Worm (Caenorhabditis elegans) whole organism, L4 larva: Measurements from ENCODE around the gene twk-44.
A peak's percentile ranks its signal among the peaks of the same experiment; 100 is the strongest.

ENCODE experiments used
- F49E8.2 ChIP-seq: sonication (generic microtip); optimal IDR thresholded peaks from 2 replicates; lab custom pipeline; 2016; ENCODE audit warnings: missing compliant biosample characterization, mild to moderate bottlenecking, missing genetic modification characterization, borderline replicate concordance
- T20F7.1 ChIP-seq: fragments of 200-800 bp; sonication (Bioruptor generic); optimal IDR thresholded peaks from 2 replicates; lab custom pipeline; 2018; ENCODE audit warnings: mild to moderate bottlenecking, missing genetic modification characterization, missing compliant biosample characterization
- T26A8.4 ChIP-seq: fragments of 200-800 bp; sonication (Bioruptor generic); IDR thresholded peaks from 2 replicates; pipeline ENCODE4 v1.3.6; 2022; ENCODE audit warnings: missing genetic modification characterization, missing compliant biosample characterization
- Y48G9A.11 ChIP-seq: fragments of 200-800 bp; sonication (Bioruptor generic); IDR thresholded peaks from 2 replicates; pipeline ENCODE4 v1.3.6; 2022; ENCODE audit warnings: missing genetic modification reagents, missing genetic modification characterization, missing compliant biosample characterization
- ama-1 ChIP-seq: fragments of 150-350 bp; optimal IDR thresholded peaks from 2 replicates; lab custom pipeline; 2014; ENCODE audit warnings: inconsistent platforms, mixed read lengths
- arid-1 ChIP-seq: fragments of 200-800 bp; sonication (Bioruptor generic); conservative IDR thresholded peaks from 2 replicates; pipeline ENCODE4 v1.3.6; 2022; ENCODE audit warnings: missing genetic modification reagents, missing genetic modification characterization, missing compliant biosample characterization
- ceh-82 ChIP-seq: sonication (generic microtip); optimal IDR thresholded peaks from 2 replicates; lab custom pipeline; 2017; ENCODE audit warnings: missing biosample characterization, missing genetic modification characterization
- cey-2 ChIP-seq: sonication (generic microtip); optimal IDR thresholded peaks from 3 replicates; lab custom pipeline; 2017; ENCODE audit warnings: missing genetic modification characterization, mild to moderate bottlenecking, missing compliant biosample characterization, antibody characterized with exemption, borderline replicate concordance; ENCODE audit not compliant: insufficient read depth
- dmd-6 ChIP-seq: fragments of 200-800 bp; sonication (Bioruptor generic); IDR thresholded peaks from 2 replicates; pipeline ENCODE4 v1.3.6; 2022; ENCODE audit warnings: missing genetic modification reagents, missing genetic modification characterization, missing compliant biosample characterization
- duxl-1 ChIP-seq: sonication (generic microtip); optimal IDR thresholded peaks from 2 replicates; lab custom pipeline; 2016; ENCODE audit warnings: mild to moderate bottlenecking, missing genetic modification characterization, moderate library complexity, missing compliant biosample characterization; ENCODE audit not compliant: poor library complexity
- egl-43 ChIP-seq: fragments of 200-800 bp; sonication (Bioruptor generic); IDR thresholded peaks from 2 replicates; pipeline ENCODE4 v1.3.6; 2022; ENCODE audit warnings: missing genetic modification reagents, missing genetic modification characterization, missing compliant biosample characterization
- gei-8 ChIP-seq: fragments of 200-800 bp; sonication (Bioruptor generic); optimal IDR thresholded peaks from 2 replicates; lab custom pipeline; 2018; ENCODE audit warnings: mild to moderate bottlenecking, missing genetic modification characterization, missing compliant biosample characterization
- hif-1 ChIP-seq, 2 experiments: sonication (generic microtip); optimal IDR thresholded peaks; 2 replicates each; lab custom pipeline; 2016 to 2017; ENCODE audit warnings: missing compliant biosample characterization in 2 of 2, missing genetic modification characterization in 2 of 2, missing genetic modification reagents in 2 of 2, missing genotype in 2 of 2, mild to moderate bottlenecking in 1 of 2
- hlh-30 ChIP-seq: sonication (generic microtip); optimal IDR thresholded peaks from 2 replicates; lab custom pipeline; 2017; ENCODE audit warnings: antibody characterized with exemption, mild to moderate bottlenecking, missing genetic modification characterization, missing compliant biosample characterization; ENCODE audit not compliant: insufficient read depth
- jun-1 ChIP-seq: fragments of 150-350 bp; optimal IDR thresholded peaks from 2 replicates; lab custom pipeline; 2014; ENCODE audit warnings: missing biosample characterization, missing genetic modification reagents, missing genetic modification characterization
- lin-1 ChIP-seq: fragments of 200-800 bp; sonication (Bioruptor generic); IDR thresholded peaks from 2 replicates; pipeline ENCODE4 v1.3.6; 2022; ENCODE audit warnings: missing genetic modification reagents, missing genetic modification characterization, missing compliant biosample characterization
- lin-29 ChIP-seq: fragments of 200-800 bp; sonication (Bioruptor generic); IDR thresholded peaks from 2 replicates; pipeline ENCODE4 v1.3.6; 2022; ENCODE audit warnings: missing genetic modification reagents, missing genetic modification characterization, missing compliant biosample characterization
- lin-38 ChIP-seq: fragments of 200-800 bp; sonication (Bioruptor generic); IDR thresholded peaks from 2 replicates; pipeline ENCODE4 v1.3.6; 2022; ENCODE audit warnings: missing genetic modification reagents, missing genetic modification characterization, missing compliant biosample characterization
- lsy-2 ChIP-seq, 2 experiments: fragments of 150-350 bp in 1 of 2; sonication (generic microtip) in 1 of 2; optimal IDR thresholded peaks; 2 replicates each; lab custom pipeline; 2014 to 2017; ENCODE audit warnings: missing biosample characterization in 2 of 2, missing genetic modification characterization in 2 of 2
- madf-5 ChIP-seq, 2 experiments: fragments of 200-800 bp; sonication (Bioruptor generic); IDR thresholded peaks; 2 replicates each; pipeline ENCODE4 v1.3.6; 2022; ENCODE audit warnings: missing compliant biosample characterization in 2 of 2, missing genetic modification characterization in 2 of 2
- mdt-29 ChIP-seq: fragments of 200-800 bp; sonication (Bioruptor generic); IDR thresholded peaks from 2 replicates; pipeline ENCODE4 v1.3.6; 2022; ENCODE audit warnings: missing genetic modification reagents, missing genetic modification characterization, missing compliant biosample characterization
- mes-2 ChIP-seq: sonication (generic microtip); optimal IDR thresholded peaks from 2 replicates; lab custom pipeline; 2016; ENCODE audit warnings: missing genotype, mild to moderate bottlenecking, missing genetic modification characterization, missing compliant biosample characterization; ENCODE audit not compliant: poor library complexity, severe bottlenecking
- mxl-3 ChIP-seq: fragments of 200-800 bp; sonication (Bioruptor generic); optimal IDR thresholded peaks from 2 replicates; lab custom pipeline; 2018; ENCODE audit warnings: mild to moderate bottlenecking, missing genetic modification characterization, missing compliant biosample characterization
- nhr-11 ChIP-seq: fragments of 150-350 bp; optimal IDR thresholded peaks from 2 replicates; lab custom pipeline; 2014; ENCODE audit warnings: missing biosample characterization, missing genetic modification characterization
- nhr-25 ChIP-seq: sonication (generic microtip); optimal IDR thresholded peaks from 2 replicates; lab custom pipeline; 2017; ENCODE audit warnings: missing genetic modification characterization, mild to moderate bottlenecking, missing compliant biosample characterization, antibody characterized with exemption, moderate library complexity, borderline replicate concordance; ENCODE audit not compliant: insufficient read depth
- nhr-41 ChIP-seq: fragments of 200-800 bp; sonication (Bioruptor generic); IDR thresholded peaks from 2 replicates; pipeline ENCODE4 v1.3.6; 2022; ENCODE audit warnings: missing genetic modification reagents, missing genetic modification characterization, missing compliant biosample characterization
- nhr-48 ChIP-seq: sonication (generic microtip); optimal IDR thresholded peaks from 2 replicates; lab custom pipeline; 2016; ENCODE audit warnings: mild to moderate bottlenecking, missing genetic modification characterization, missing compliant biosample characterization
- nhr-76 ChIP-seq: fragments of 150-350 bp; optimal IDR thresholded peaks from 2 replicates; lab custom pipeline; 2014; ENCODE audit warnings: missing biosample characterization, missing genetic modification characterization
- pha-4 ChIP-seq, 2 experiments: fragments of 150-350 bp in 1 of 2; fragments of 200-800 bp in 1 of 2; sonication (Bioruptor generic) in 1 of 2; IDR thresholded peaks in 1 of 2; optimal IDR thresholded peaks in 1 of 2; 2 replicates each; pipeline versions ENCODE4 v1.3.6 to Lab custom; 2014 to 2022; ENCODE audit warnings: missing genetic modification characterization in 2 of 2, missing genetic modification reagents in 2 of 2, missing biosample characterization in 1 of 2, missing compliant biosample characterization in 1 of 2
- php-3 ChIP-seq: fragments of 200-800 bp; sonication (Bioruptor generic); IDR thresholded peaks from 2 replicates; pipeline ENCODE4 v1.3.6; 2022; ENCODE audit warnings: missing genetic modification reagents, missing genetic modification characterization, missing compliant biosample characterization
- pqm-1 ChIP-seq: sonication (generic microtip); optimal IDR thresholded peaks from 2 replicates; lab custom pipeline; 2017; ENCODE audit warnings: missing biosample characterization, missing genetic modification characterization
- saeg-2 ChIP-seq: fragments of 200-800 bp; sonication (Bioruptor generic); IDR thresholded peaks from 2 replicates; pipeline ENCODE4 v1.3.6; 2022; ENCODE audit warnings: missing genetic modification reagents, missing genetic modification characterization, missing compliant biosample characterization
- sdz-12 ChIP-seq: fragments of 200-800 bp; sonication (Bioruptor generic); optimal IDR thresholded peaks from 2 replicates; lab custom pipeline; 2018; ENCODE audit warnings: mild to moderate bottlenecking, missing genetic modification characterization, missing compliant biosample characterization
- set-16 ChIP-seq: fragments of 200-800 bp; sonication (Bioruptor generic); IDR thresholded peaks from 2 replicates; pipeline ENCODE4 v1.3.6; 2022; ENCODE audit warnings: missing genetic modification reagents, missing genetic modification characterization, missing compliant biosample characterization
- skn-1 ChIP-seq: fragments of 150-350 bp; optimal IDR thresholded peaks from 2 replicates; lab custom pipeline; 2014; ENCODE audit warnings: missing biosample characterization, missing genetic modification characterization
- snpc-1.2 ChIP-seq: fragments of 200-800 bp; sonication (Bioruptor generic); IDR thresholded peaks from 2 replicates; pipeline ENCODE4 v1.3.6; 2022; ENCODE audit warnings: missing genetic modification reagents, missing genetic modification characterization, missing compliant biosample characterization
- snpc-4 ChIP-seq: fragments of 150-350 bp; optimal IDR thresholded peaks from 2 replicates; lab custom pipeline; 2014; ENCODE audit warnings: missing biosample characterization, missing genetic modification characterization
- spr-3 ChIP-seq: fragments of 200-800 bp; sonication (Bioruptor generic); optimal IDR thresholded peaks from 2 replicates; lab custom pipeline; 2018; ENCODE audit warnings: mild to moderate bottlenecking, missing genetic modification characterization, missing compliant biosample characterization
- tra-1 ChIP-seq: fragments of 200-800 bp; sonication (Bioruptor generic); IDR thresholded peaks from 2 replicates; pipeline ENCODE4 v1.3.6; 2022; ENCODE audit warnings: missing genetic modification reagents, missing genetic modification characterization, missing compliant biosample characterization
- unc-130 ChIP-seq: sonication (generic microtip); optimal IDR thresholded peaks from 2 replicates; lab custom pipeline; 2016; ENCODE audit warnings: missing genetic modification reagents, missing genetic modification characterization, missing compliant biosample characterization
- unc-39 ChIP-seq: sonication (generic microtip); optimal IDR thresholded peaks from 2 replicates; lab custom pipeline; 2017; ENCODE audit warnings: missing biosample characterization, missing genetic modification characterization
- zag-1 ChIP-seq: fragments of 150-350 bp; optimal IDR thresholded peaks from 2 replicates; lab custom pipeline; 2014; ENCODE audit warnings: missing biosample characterization, missing genetic modification characterization
- zfp-2 ChIP-seq: sonication (generic microtip); optimal IDR thresholded peaks from 2 replicates; lab custom pipeline; 2016; ENCODE audit warnings: mild to moderate bottlenecking, missing genetic modification characterization, missing compliant biosample characterization
- zfp-3 ChIP-seq: fragments of 200-800 bp; sonication (Bioruptor generic); conservative IDR thresholded peaks from 2 replicates; pipeline ENCODE4 v1.3.6; 2022; ENCODE audit warnings: missing genetic modification reagents, missing genetic modification characterization, missing compliant biosample characterization

twk-44 gene

ce11 chrX:11605214-11605765 lies 21.6 kb downstream of the twk-44 start, which contains the start of gene ftt-2 (continued):
- no peak for TF ChIP-seq madf-5 (GFP tag; IDR thresholded peaks at IDR 0.05; lab: Robert Waterston, UW)

- peak; percentile 28 for TF ChIP-seq mes-2 (tag; lab: Kevin White, UChicago)
- TF ChIP-seq nhr-25, result peak; percentile 50
- TF ChIP-seq arid-1, result peak; percentile 20
- TF ChIP-seq zfp-2 (tag; lab: Kevin White, UChicago), result peak; percentile 25
- TF ChIP-seq zag-1 (tag; lab: Kevin White, UChicago), result peak; percentile 48
- no peak for TF ChIP-seq F49E8.2 (tag; lab: Kevin White, UChicago)
- TF ChIP-seq nhr-76, result no peak
- peak in 1 of 2 experiments; percentile 61 for TF ChIP-seq hif-1 (tag; optimal IDR thresholded peaks at IDR 0.05; lab: Kevin White, UChicago)
- peak; percentile 92 for TF ChIP-seq T26A8.4
- TF ChIP-seq snpc-1.2 (GFP tag; lab: Robert Waterston, UW), result no peak
- TF ChIP-seq lin-29, result no peak
- TF ChIP-seq Y48G9A.11 (GFP tag; lab: Robert Waterston, UW), result no peak
- TF ChIP-seq lsy-2 (tag; optimal IDR thresholded peaks at IDR 0.05; lab: Kevin White, UChicago), result peak; percentile 66 to 87
- peak; percentile 48 for TF ChIP-seq lin-38 (GFP tag; lab: Robert Waterston, UW)
- peak; percentile 75 for TF ChIP-seq T20F7.1
- peak; percentile 65 for TF ChIP-seq duxl-1 (tag; lab: Kevin White, UChicago)
- peak; percentile 44 for TF ChIP-seq skn-1 (tag; lab: Kevin White, UChicago)
- peak; percentile 23; the same call in 1 of the 2 replicates for TF ChIP-seq mdt-29 (GFP tag; lab: Robert Waterston, UW)
- TF ChIP-seq sdz-12, result peak; percentile 50
- TF ChIP-seq nhr-48 (tag; lab: Kevin White, UChicago), result peak; percentile 36
- TF ChIP-seq tra-1 (GFP tag; lab: Robert Waterston, UW), result peak; percentile 36
- TF ChIP-seq ceh-82 (tag; lab: Kevin White, UChicago), result no peak
- no peak for TF ChIP-seq unc-39 (tag; lab: Kevin White, UChicago)
- TF ChIP-seq pqm-1, result no peak
- peak; percentile 40 for TF ChIP-seq nhr-11 (tag; lab: Kevin White, UChicago)
- TF ChIP-seq pha-4 (GFP tag; IDR thresholded peaks at IDR 0.05; lab: Robert Waterston, UW), result peak; percentile 47
- TF ChIP-seq pha-4 (tag; optimal IDR thresholded peaks at IDR 0.05; lab: Kevin White, UChicago), result no peak
- TF ChIP-seq lin-1 (GFP tag; lab: Robert Waterston, UW), result no peak
- 0 out of 2 replicates have a peak, but pooled peaks have one; percentile 8 for TF ChIP-seq saeg-2
- no peak for TF ChIP-seq jun-1 (tag; lab: Kevin White, UChicago)
- TF ChIP-seq php-3, result peak; percentile 25; the same call in 1 of the 2 replicates
- TF ChIP-seq zfp-3 (GFP tag; lab: Robert Waterston, UW), result peak; percentile 87
- no peak for TF ChIP-seq egl-43 (GFP tag; lab: Robert Waterston, UW)
- TF ChIP-seq mxl-3 (GFP tag; lab: Kevin White, UChicago), result no peak
- no peak for TF ChIP-seq nhr-41
- 0 out of 2 replicates have a peak, but pooled peaks have one; percentile 23 for TF ChIP-seq dmd-6
- peak; percentile 70 for TF ChIP-seq spr-3 (GFP tag; lab: Kevin White, UChicago)
- TF ChIP-seq ama-1 (lab: Kevin White, UChicago), result peak; percentile 94
- no peak for TF ChIP-seq unc-130 (GFP tag; lab: Kevin White, UChicago)
- TF ChIP-seq cey-2 (tag; lab: Kevin White, UChicago), result no peak
- TF ChIP-seq hlh-30 (tag; lab: Kevin White, UChicago), result no peak
- no peak for TF ChIP-seq snpc-4 (tag; lab: Kevin White, UChicago)
- 0 out of 2 replicates have a peak, but pooled peaks have one; percentile 14 for TF ChIP-seq set-16
- TF ChIP-seq gei-8, result peak; percentile 47
Observed at ce11 chrX:11603234-11604108, 23.4 kb downstream of the twk-44 start.
